Fruit fly (Drosophila melanogaster) whole organism, embryonic: ENCODE measurements around the gene E2f1.
A peak's percentile ranks its signal among the peaks of the same experiment; 100 is the strongest.

Experiments
- Abd-B ChIP-seq: fragments of 200-800 bp; sonication (Bioruptor generic); optimal IDR thresholded peaks from 2 replicates; lab custom pipeline; 2018; ENCODE audit warnings: missing biosample characterization, mild to moderate bottlenecking, missing genetic modification characterization, moderate library complexity
- Bgb ChIP-seq: fragments of 200-800 bp; sonication (Bioruptor generic); IDR thresholded peaks from 2 replicates; pipeline ENCODE4 v1.3.6; 2022; ENCODE audit warnings: missing biosample characterization, missing genetic modification characterization; ENCODE audit not compliant: partially characterized antibody
- CG10366 ChIP-seq: fragments of 200-800 bp; sonication (Bioruptor generic); IDR thresholded peaks from 2 replicates; pipeline ENCODE4 v1.3.6; 2022; ENCODE audit warnings: missing biosample characterization, missing genetic modification characterization
- CG10462 ChIP-seq: fragments of 200-800 bp; sonication (Bioruptor generic); optimal IDR thresholded peaks from 2 replicates; lab custom pipeline; 2016; ENCODE audit warnings: missing biosample characterization, missing genetic modification characterization
- CG10543 ChIP-seq: fragments of 200-800 bp; sonication (Bioruptor generic); optimal IDR thresholded peaks from 3 replicates; lab custom pipeline; 2017; ENCODE audit warnings: missing biosample characterization, mild to moderate bottlenecking, missing genetic modification characterization, moderate library complexity
- CG10959 ChIP-seq: fragments of 200-800 bp; sonication (Bioruptor generic); IDR thresholded peaks from 2 replicates; pipeline ENCODE4 v1.3.6; 2022; ENCODE audit warnings: missing biosample characterization, missing genetic modification characterization
- CG11695 ChIP-seq: fragments of 200-800 bp; sonication (Bioruptor generic); IDR thresholded peaks from 3 replicates; pipeline ENCODE4 v1.3.6; 2022; ENCODE audit warnings: missing biosample characterization, missing genetic modification characterization
- CG14441 ChIP-seq: fragments of 200-800 bp; sonication (Bioruptor generic); IDR thresholded peaks from 2 replicates; pipeline ENCODE4 v1.3.6; 2022; ENCODE audit warnings: missing biosample characterization, missing genetic modification characterization
- CG14965 ChIP-seq: fragments of 200-800 bp; sonication (Bioruptor generic); optimal IDR thresholded peaks from 2 replicates; lab custom pipeline; 2016; ENCODE audit warnings: missing biosample characterization, missing genetic modification characterization, borderline replicate concordance
- CG15269 ChIP-seq: fragments of 200-800 bp; sonication (Bioruptor generic); optimal IDR thresholded peaks from 2 replicates; lab custom pipeline; 2018; ENCODE audit warnings: missing biosample characterization, mild to moderate bottlenecking, missing genetic modification characterization, moderate library complexity
- CG1529 ChIP-seq: fragments of 200-800 bp; sonication (Bioruptor generic); optimal IDR thresholded peaks from 3 replicates; lab custom pipeline; 2018; ENCODE audit warnings: missing biosample characterization, missing genetic modification characterization
- CG15514 ChIP-seq: fragments of 200-800 bp; sonication (Bioruptor generic); optimal IDR thresholded peaks from 3 replicates; lab custom pipeline; 2017; ENCODE audit warnings: missing biosample characterization, missing genetic modification characterization, mild to moderate bottlenecking, moderate library complexity, missing genetic modification reagents
- CG15696 ChIP-seq: fragments of 200-800 bp; sonication (Bioruptor generic); optimal IDR thresholded peaks from 2 replicates; lab custom pipeline; 2019; ENCODE audit warnings: missing biosample characterization, mild to moderate bottlenecking, missing genetic modification characterization, moderate library complexity
- CG17385 ChIP-seq: fragments of 200-800 bp; sonication (Bioruptor generic); optimal IDR thresholded peaks from 3 replicates; lab custom pipeline; 2018; ENCODE audit warnings: missing biosample characterization, mild to moderate bottlenecking, missing genetic modification characterization
- CG3065 ChIP-seq: fragments of 200-800 bp; sonication (Bioruptor generic); optimal IDR thresholded peaks from 2 replicates; lab custom pipeline; 2016; ENCODE audit warnings: missing biosample characterization, missing genetic modification characterization
- CG33213 ChIP-seq: fragments of 200-800 bp; sonication (Bioruptor generic); optimal IDR thresholded peaks from 3 replicates; lab custom pipeline; 2016; ENCODE audit warnings: missing biosample characterization, missing genetic modification characterization
- CG4617 ChIP-seq: fragments of 200-800 bp; sonication (Bioruptor generic); optimal IDR thresholded peaks from 3 replicates; lab custom pipeline; 2016; ENCODE audit warnings: missing biosample characterization, missing genetic modification characterization, borderline replicate concordance
- CG7963 ChIP-seq: fragments of 200-800 bp; sonication (Bioruptor generic); IDR thresholded peaks from 3 replicates; pipeline ENCODE4 v1.3.6; 2022; ENCODE audit warnings: missing biosample characterization, missing genetic modification characterization; ENCODE audit not compliant: partially characterized antibody
- Drgx ChIP-seq: fragments of 200-800 bp; sonication (Bioruptor generic); IDR thresholded peaks from 2 replicates; pipeline ENCODE4 v1.3.6; 2022; ENCODE audit warnings: missing biosample characterization, missing genetic modification characterization
- Fer1 ChIP-seq: fragments of 200-800 bp; sonication (Bioruptor generic); optimal IDR thresholded peaks from 2 replicates; lab custom pipeline; 2017; ENCODE audit warnings: missing biosample characterization, mild to moderate bottlenecking, missing genetic modification characterization
- H15 ChIP-seq: fragments of 200-800 bp; sonication (Bioruptor generic); IDR thresholded peaks from 3 replicates; pipeline ENCODE4 v1.3.6; 2022; ENCODE audit warnings: missing biosample characterization, missing genetic modification characterization
- HHEX ChIP-seq: fragments of 200-800 bp; sonication (Bioruptor generic); optimal IDR thresholded peaks from 3 replicates; lab custom pipeline; 2017; ENCODE audit warnings: missing biosample characterization, mild to moderate bottlenecking, missing genetic modification characterization, missing genetic modification reagents
- Jarid2 ChIP-seq: fragments of 200-800 bp; sonication (Bioruptor generic); optimal IDR thresholded peaks from 3 replicates; lab custom pipeline; 2017; ENCODE audit warnings: mild to moderate bottlenecking, missing biosample characterization, missing genetic modification reagents, missing genetic modification characterization
- Kr ChIP-seq: fragments of 200-800 bp; sonication (Bioruptor generic); optimal IDR thresholded peaks from 2 replicates; lab custom pipeline; 2017; ENCODE audit warnings: missing biosample characterization, mild to moderate bottlenecking, missing genetic modification characterization
- Meics ChIP-seq: fragments of 200-800 bp; sonication (Bioruptor generic); optimal IDR thresholded peaks from 2 replicates; lab custom pipeline; 2017; ENCODE audit warnings: missing biosample characterization, mild to moderate bottlenecking, missing genetic modification characterization
- Myb ChIP-seq: fragments of 200-800 bp; sonication (Bioruptor generic); optimal IDR thresholded peaks from 2 replicates; lab custom pipeline; 2016; ENCODE audit warnings: missing biosample characterization, missing genetic modification characterization
- amos ChIP-seq: fragments of 200-800 bp; sonication (Bioruptor generic); IDR thresholded peaks from 2 replicates; pipeline ENCODE4 v1.3.6; 2022; ENCODE audit warnings: missing biosample characterization, missing genetic modification characterization; ENCODE audit not compliant: partially characterized antibody
- bigmax ChIP-seq: fragments of 200-800 bp; sonication (Bioruptor generic); optimal IDR thresholded peaks from 2 replicates; lab custom pipeline; 2018; ENCODE audit warnings: missing biosample characterization, mild to moderate bottlenecking, missing genetic modification characterization
- chif ChIP-seq, 2 experiments: fragments of 200-800 bp; sonication (Bioruptor generic); optimal IDR thresholded peaks; 3 replicates each; lab custom pipeline; 2016; ENCODE audit warnings: missing biosample characterization in 2 of 2, missing genetic modification characterization in 2 of 2
- corto ChIP-seq: fragments of 200-800 bp; sonication (Bioruptor generic); optimal IDR thresholded peaks from 2 replicates; lab custom pipeline; 2016; ENCODE audit warnings: missing biosample characterization, mild to moderate bottlenecking, missing genetic modification characterization, moderate library complexity
- crc ChIP-seq: fragments of 200-800 bp; sonication (Bioruptor generic); optimal IDR thresholded peaks from 2 replicates; lab custom pipeline; 2016; ENCODE audit warnings: missing biosample characterization, missing genetic modification characterization
- danr ChIP-seq: fragments of 200-800 bp; sonication (Bioruptor generic); IDR thresholded peaks from 2 replicates; pipeline ENCODE4 v1.3.6; 2022; ENCODE audit warnings: missing biosample characterization, missing genetic modification characterization
- exex ChIP-seq: fragments of 200-800 bp; sonication (Bioruptor generic); optimal IDR thresholded peaks from 4 replicates; lab custom pipeline; 2018; ENCODE audit warnings: missing biosample characterization, mild to moderate bottlenecking, missing genetic modification characterization, moderate library complexity
- fd3F ChIP-seq: fragments of 200-800 bp; sonication (Bioruptor generic); optimal IDR thresholded peaks from 2 replicates; lab custom pipeline; 2018; ENCODE audit warnings: missing biosample characterization, mild to moderate bottlenecking, missing genetic modification characterization, moderate library complexity
- grau ChIP-seq: fragments of 200-800 bp; optimal IDR thresholded peaks from 3 replicates; lab custom pipeline; 2019; ENCODE audit warnings: missing biosample characterization, mild to moderate bottlenecking, missing genetic modification characterization, moderate library complexity
- jing ChIP-seq: fragments of 200-800 bp; sonication (Bioruptor generic); optimal IDR thresholded peaks from 2 replicates; lab custom pipeline; 2018; ENCODE audit warnings: missing biosample characterization, mild to moderate bottlenecking, missing genetic modification characterization
- lola ChIP-seq, 3 experiments: fragments of >200 bp in 2 of 3; fragments of 200-800 bp in 1 of 3; sonication (Bioruptor generic) in 1 of 3; optimal IDR thresholded peaks; 2 replicates each; lab custom pipeline; 2017 to 2019; ENCODE audit warnings: missing biosample characterization in 3 of 3, missing genetic modification characterization in 3 of 3, mild to moderate bottlenecking in 1 of 3, moderate library complexity in 1 of 3
- pita ChIP-seq: fragments of 200-800 bp; sonication (Bioruptor generic); optimal IDR thresholded peaks from 2 replicates; lab custom pipeline; 2017; ENCODE audit warnings: missing biosample characterization, mild to moderate bottlenecking, missing genetic modification characterization
- row ChIP-seq: fragments of 200-800 bp; sonication (Bioruptor generic); IDR thresholded peaks from 3 replicates; pipeline ENCODE4 v1.3.6; 2022; ENCODE audit warnings: missing biosample characterization, missing genetic modification characterization
- sc ChIP-seq, 3 experiments: fragments of >200 bp in 2 of 3; fragments of 200-800 bp in 1 of 3; sonication (Bioruptor generic) in 1 of 3; optimal IDR thresholded peaks; 2 replicates in 2 of 3; 3 replicates in 1 of 3; lab custom pipeline; 2017; ENCODE audit warnings: mild to moderate bottlenecking in 1 of 3, missing biosample characterization in 1 of 3, missing genetic modification characterization in 1 of 3, missing genetic modification reagents in 1 of 3
- sna ChIP-seq: fragments of 200-800 bp; sonication (Bioruptor generic); IDR thresholded peaks from 2 replicates; pipeline ENCODE4 v1.3.6; 2022; ENCODE audit warnings: missing biosample characterization, missing genetic modification characterization; ENCODE audit not compliant: partially characterized antibody
- sug ChIP-seq: fragments of 200-800 bp; optimal IDR thresholded peaks from 2 replicates; lab custom pipeline; 2019; ENCODE audit warnings: missing biosample characterization, mild to moderate bottlenecking, missing genetic modification characterization, moderate library complexity
- trh ChIP-seq: fragments of 200-800 bp; sonication (Bioruptor generic); optimal IDR thresholded peaks from 2 replicates; lab custom pipeline; 2016; ENCODE audit warnings: missing biosample characterization, missing genetic modification characterization
- twi ChIP-seq: fragments of 200-800 bp; optimal IDR thresholded peaks from 2 replicates; lab custom pipeline; 2019; ENCODE audit warnings: missing biosample characterization, mild to moderate bottlenecking, missing genetic modification characterization, moderate library complexity
- unc-4 ChIP-seq: fragments of 200-800 bp; sonication (Bioruptor generic); IDR thresholded peaks from 2 replicates; pipeline ENCODE4 v1.3.6; 2022; ENCODE audit warnings: missing biosample characterization, missing genetic modification characterization; ENCODE audit not compliant: partially characterized antibody
- zfh1 ChIP-seq: fragments of 200-800 bp; sonication (Bioruptor generic); IDR thresholded peaks from 3 replicates; pipeline ENCODE4 v1.3.6; 2022; ENCODE audit warnings: missing biosample characterization, missing genetic modification characterization

Gene E2f1

dm6 chr3R:21656492-21657484 lies 3.9 kb downstream of the E2f1 start (continued):
- TF ChIP-seq CG3065 (GFP tag; lab: Kevin White, UChicago) = no peak
- peak in 1 of 3 experiments; percentile 15 for TF ChIP-seq lola (GFP tag; optimal IDR thresholded peaks at IDR 0.05; lab: Kevin White, UChicago)
- TF ChIP-seq CG14441 (GFP tag; lab: Robert Waterston, UW) = no peak
- no peak for TF ChIP-seq twi
- TF ChIP-seq Fer1 = peak; percentile 39
- peak; percentile 67 for TF ChIP-seq row (GFP tag; lab: Robert Waterston, UW)
- peak; percentile 43 for TF ChIP-seq sug (tag; lab: Kevin White, UChicago)
- TF ChIP-seq Kr (GFP tag; lab: Kevin White, UChicago) = no peak
- peak; percentile 54; the same call in 2 of the 3 replicates for TF ChIP-seq CG11695 (GFP tag; lab: Robert Waterston, UW)
- TF ChIP-seq trh (GFP tag; lab: Kevin White, UChicago) = no peak
- no peak for TF ChIP-seq CG7963 (GFP tag; lab: Robert Waterston, UW)
- peak; percentile 59 for TF ChIP-seq HHEX (GFP tag; lab: Kevin White, UChicago)
- TF ChIP-seq exex (tag; lab: Kevin White, UChicago) = peak; percentile 27
- TF ChIP-seq CG33213 (GFP tag; lab: Kevin White, UChicago) = no peak
- peak; percentile 14 for TF ChIP-seq CG15696
- TF ChIP-seq CG14965 = no peak
- TF ChIP-seq CG10543 (GFP tag; lab: Kevin White, UChicago) = no peak
- TF ChIP-seq CG15269 = peak; percentile 44
- TF ChIP-seq CG1529 (GFP tag; lab: Kevin White, UChicago) = no peak
- no peak for TF ChIP-seq crc (GFP tag; lab: Kevin White, UChicago)
- no peak for TF ChIP-seq CG4617 (GFP tag; lab: Kevin White, UChicago)
- peak; percentile 63 for TF ChIP-seq Abd-B (GFP tag; lab: Kevin White, UChicago)
- no peak for TF ChIP-seq sc (optimal IDR thresholded peaks at IDR 0.05; lab: Kevin White, UChicago)
- TF ChIP-seq sc (GFP tag; optimal IDR thresholded peaks at IDR 0.05; lab: Kevin White, UChicago) = peak; percentile 46
- TF ChIP-seq Myb (GFP tag; lab: Kevin White, UChicago) = no peak
- TF ChIP-seq pita (GFP tag; lab: Kevin White, UChicago) = no peak
- peak; percentile 40 for TF ChIP-seq CG10462
- peak; percentile 23; the same call in 1 of the 2 replicates for TF ChIP-seq Drgx (GFP tag; lab: Robert Waterston, UW)
- TF ChIP-seq H15 (GFP tag; lab: Robert Waterston, UW) = no peak
- no peak for TF ChIP-seq corto (GFP tag; lab: Kevin White, UChicago)
- TF ChIP-seq unc-4 = no peak
- TF ChIP-seq danr (GFP tag; lab: Robert Waterston, UW) = peak; percentile 64
- TF ChIP-seq amos (GFP tag; lab: Robert Waterston, UW) = 0 out of 2 replicates have a peak, but pooled peaks have one; percentile 9
- TF ChIP-seq jing (GFP tag; lab: Kevin White, UChicago) = peak; percentile 56
- TF ChIP-seq CG15514 (GFP tag; lab: Kevin White, UChicago) = no peak
- TF ChIP-seq grau (tag; lab: Kevin White, UChicago) = peak; percentile 67
- no peak for TF ChIP-seq Bgb (GFP tag; lab: Robert Waterston, UW)
- no peak for TF ChIP-seq fd3F (GFP tag; lab: Kevin White, UChicago)
- TF ChIP-seq CG10959 (GFP tag; lab: Robert Waterston, UW) = no peak
- peak; percentile 47 for TF ChIP-seq Meics (GFP tag; lab: Kevin White, UChicago)
- TF ChIP-seq chif (GFP tag; optimal IDR thresholded peaks at IDR 0.05; lab: Kevin White, UChicago) = no peak
- TF ChIP-seq CG17385 (GFP tag; lab: Kevin White, UChicago) = peak; percentile 34
- peak; percentile 4 for TF ChIP-seq Jarid2 (GFP tag; lab: Kevin White, UChicago)
- no peak; the same call in 2 of the 3 replicates for TF ChIP-seq zfh1 (GFP tag; lab: Robert Waterston, UW)
- no peak for TF ChIP-seq bigmax (GFP tag; lab: Kevin White, UChicago)
- no peak; the same call in 1 of the 2 replicates for TF ChIP-seq CG10366 (GFP tag; lab: Robert Waterston, UW)
- no peak for TF ChIP-seq sna (GFP tag; lab: Robert Waterston, UW)
